Fruit fly (Drosophila melanogaster): ENCODE data around the gene Cp15.

- TF ChIP-seq kay (GFP tag; ENCODE audit: borderline replicate concordance) = no peak
- TF ChIP-seq CG14711 (tag; optimal IDR thresholded peaks at IDR 0.05) = no peak
- no peak for TF ChIP-seq CG33017 (tag; optimal IDR thresholded peaks at IDR 0.05)
- TF ChIP-seq pad (GFP tag; optimal IDR thresholded peaks at IDR 0.05) = no peak
- TF ChIP-seq CG5204 (GFP tag; optimal IDR thresholded peaks at IDR 0.05) = no peak
- no peak for TF ChIP-seq bab1 (GFP tag; optimal IDR thresholded peaks at IDR 0.05)
- TF ChIP-seq Clk (GFP tag; optimal IDR thresholded peaks at IDR 0.05) = no peak
- no peak for TF ChIP-seq CG7101 (tag; optimal IDR thresholded peaks at IDR 0.05)
Measured at dm6 chr3L:8763794-8764193, 35.5 kb downstream of the Cp15 start.
